Worm (Caenorhabditis elegans) whole organism, early embryonic: ENCODE results near the gene K09C8.7.

Source experiments
- B0310.2 ChIP-seq: sonication (generic microtip); optimal IDR thresholded peaks from 2 replicates; lab custom pipeline; 2016; ENCODE audit warnings: mild to moderate bottlenecking, missing genetic modification characterization, missing compliant biosample characterization
- F13C5.2 ChIP-seq: sonication (generic microtip); optimal IDR thresholded peaks from 2 replicates; lab custom pipeline; 2017; ENCODE audit warnings: mild to moderate bottlenecking, missing genetic modification characterization, inconsistent platforms, missing compliant biosample characterization
- aly-1 ChIP-seq: sonication (generic microtip); optimal IDR thresholded peaks from 2 replicates; lab custom pipeline; 2016; ENCODE audit warnings: missing genetic modification characterization, missing compliant biosample characterization
- ama-1 ChIP-seq: fragments of 150-350 bp; optimal IDR thresholded peaks from 2 replicates; lab custom pipeline; 2014
- ceh-13 ChIP-seq: fragments of 200-800 bp; sonication (Bioruptor generic); optimal IDR thresholded peaks from 2 replicates; lab custom pipeline; 2018; ENCODE audit warnings: mild to moderate bottlenecking, missing genetic modification characterization, missing compliant biosample characterization
- ceh-36 ChIP-seq: sonication (generic microtip); optimal IDR thresholded peaks from 2 replicates; lab custom pipeline; 2016; ENCODE audit warnings: missing genetic modification characterization, inconsistent platforms, missing compliant biosample characterization
- ets-7 ChIP-seq: sonication (generic microtip); optimal IDR thresholded peaks from 2 replicates; lab custom pipeline; 2016; ENCODE audit warnings: missing genotype, missing genetic modification characterization, missing compliant biosample characterization
- flt-1 ChIP-seq: fragments of 200-800 bp; sonication (Bioruptor generic); IDR thresholded peaks from 2 replicates; pipeline ENCODE4 v1.3.6; 2022; ENCODE audit warnings: missing genetic modification characterization, missing compliant biosample characterization
- hmbx-1 ChIP-seq: sonication (generic microtip); optimal IDR thresholded peaks from 2 replicates; lab custom pipeline; 2016; ENCODE audit warnings: mild to moderate bottlenecking, missing genetic modification characterization, missing compliant biosample characterization
- hmg-4 ChIP-seq: fragments of 200-800 bp; sonication (Bioruptor generic); optimal IDR thresholded peaks from 2 replicates; lab custom pipeline; 2018; ENCODE audit warnings: mild to moderate bottlenecking, missing genetic modification characterization, missing compliant biosample characterization
- hnd-1 ChIP-seq: sonication (generic microtip); optimal IDR thresholded peaks from 2 replicates; lab custom pipeline; 2016; ENCODE audit warnings: missing genetic modification characterization, missing compliant biosample characterization
- pes-1 ChIP-seq: fragments of 200-800 bp; sonication (Bioruptor generic); IDR thresholded peaks from 2 replicates; pipeline ENCODE4 v1.3.6; 2022; ENCODE audit warnings: missing genetic modification reagents, missing genetic modification characterization, missing compliant biosample characterization
- scrt-1 ChIP-seq: fragments of 200-800 bp; sonication (Bioruptor generic); IDR thresholded peaks from 2 replicates; pipeline ENCODE4 v1.3.6; 2022; ENCODE audit warnings: missing genetic modification characterization, missing compliant biosample characterization
- sea-1 ChIP-seq: fragments of 200-800 bp; sonication (Bioruptor generic); conservative IDR thresholded peaks from 2 replicates; pipeline ENCODE4 v1.3.6; 2022; ENCODE audit warnings: missing genetic modification characterization, missing compliant biosample characterization
- tbx-11 ChIP-seq: fragments of 200-800 bp; sonication (Bioruptor generic); IDR thresholded peaks from 2 replicates; pipeline ENCODE4 v1.3.6; 2022; ENCODE audit warnings: missing genetic modification characterization, missing compliant biosample characterization
- tbx-37 ChIP-seq: fragments of 200-800 bp; sonication (Bioruptor generic); conservative IDR thresholded peaks from 2 replicates; pipeline ENCODE4 v1.3.6; 2022; ENCODE audit warnings: missing genetic modification reagents, missing genetic modification characterization, missing compliant biosample characterization
- tra-4 ChIP-seq: sonication (generic microtip); optimal IDR thresholded peaks from 2 replicates; lab custom pipeline; 2017; ENCODE audit warnings: missing genetic modification characterization, missing compliant biosample characterization

The K09C8.7 gene

DNA sequence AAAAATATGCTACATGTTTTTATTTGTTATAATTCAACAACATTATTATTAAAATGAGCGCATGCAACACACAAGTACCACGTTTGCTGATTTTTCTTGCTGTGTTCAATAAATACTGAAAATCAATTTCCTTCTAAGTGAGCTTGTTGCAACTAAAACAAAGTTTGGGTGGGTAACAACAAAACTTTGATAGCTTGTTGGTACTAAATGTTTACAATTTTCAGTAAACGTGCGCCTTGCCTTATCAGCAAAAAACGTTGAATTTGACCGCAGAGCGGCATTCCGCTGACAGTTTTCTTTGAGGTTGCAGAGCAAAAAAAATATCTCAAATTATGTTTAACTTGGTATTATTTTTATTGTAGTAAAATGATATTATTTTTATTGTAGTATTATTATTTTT lies 30.2 kb upstream of the K09C8.7 start:
- no peak for TF ChIP-seq hmg-4 (GFP tag; lab: Kevin White, UChicago)
- no peak for TF ChIP-seq ceh-13 (GFP tag; lab: Kevin White, UChicago)
- no peak for TF ChIP-seq aly-1
- TF ChIP-seq scrt-1 (GFP tag; lab: Robert Waterston, UW): no peak
- TF ChIP-seq tbx-11 (GFP tag; lab: Robert Waterston, UW): no peak
- TF ChIP-seq ceh-36 (tag; lab: Kevin White, UChicago): no peak

DNA sequence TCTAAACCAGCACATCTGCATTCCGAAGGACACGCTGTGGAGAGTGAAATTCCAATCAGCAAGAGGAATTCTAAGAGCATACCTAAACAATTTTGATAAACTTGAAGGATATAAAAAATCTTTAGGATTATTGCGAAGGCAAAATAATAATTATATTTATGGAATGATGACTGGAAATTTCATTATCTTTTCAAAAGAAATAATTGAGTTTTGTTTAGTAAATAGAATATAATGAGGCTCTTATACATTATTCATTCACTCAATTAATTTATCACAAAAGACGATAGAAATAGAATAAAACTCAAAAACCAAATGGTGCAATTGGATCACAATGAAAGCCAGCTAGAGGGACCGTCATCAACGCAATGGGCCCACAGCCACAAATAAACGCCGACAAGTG lies 28.0 kb upstream of the K09C8.7 start, which contains the start of gene pxn-2:
TSS of gene pxn-2 (minus strand) at position 101 of the 400 bp plus-strand sequence.
- no peak for TF ChIP-seq sea-1 (GFP tag; lab: Robert Waterston, UW)
- TF ChIP-seq ets-7 (tag; lab: Kevin White, UChicago): no peak
- TF ChIP-seq ceh-13 (GFP tag; lab: Kevin White, UChicago): no peak
- TF ChIP-seq pes-1: no peak

DNA sequence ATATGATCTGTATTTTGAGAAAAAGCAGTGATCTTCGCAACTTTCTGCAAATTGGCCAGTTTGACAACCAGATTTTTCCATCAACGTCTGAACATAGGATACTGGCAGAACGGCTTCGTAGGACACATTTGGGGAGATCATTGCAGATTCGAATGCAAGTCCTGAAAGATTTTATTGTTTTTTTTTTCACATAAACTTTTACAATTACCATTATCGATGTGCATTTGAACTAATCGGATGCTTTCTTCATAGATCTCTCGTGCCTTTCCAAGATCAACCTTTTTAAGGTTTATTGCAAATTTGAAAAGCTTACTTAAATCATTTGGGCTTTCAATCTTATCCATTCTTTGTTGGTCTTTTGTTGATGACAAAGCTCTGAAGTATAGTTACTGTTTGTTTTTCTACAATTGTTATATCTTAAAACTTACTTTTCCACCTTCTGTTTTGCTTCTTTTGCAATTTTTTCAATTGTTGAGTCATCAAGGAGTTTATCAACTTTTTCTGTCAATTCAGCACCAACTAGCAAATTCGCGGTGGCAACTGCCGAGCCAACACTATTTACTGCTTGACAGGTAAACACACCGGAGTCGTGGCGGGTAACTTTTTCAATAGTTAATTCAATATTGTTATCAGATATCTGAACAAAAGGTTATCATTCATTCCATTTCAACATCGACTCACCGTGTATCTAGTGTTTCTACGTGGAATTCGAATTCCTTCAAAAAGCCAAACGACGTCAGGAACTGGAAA lies 25.4 kb upstream of the K09C8.7 start:
- TF ChIP-seq scrt-1 (GFP tag; lab: Robert Waterston, UW) (no peak), tbx-37 (GFP tag; lab: Robert Waterston, UW) (no peak), F13C5.2 (no peak), hmg-4 (GFP tag; lab: Kevin White, UChicago) (no peak), ceh-13 (GFP tag; lab: Kevin White, UChicago) (no peak), hnd-1 (tag; lab: Kevin White, UChicago) (no peak), aly-1 (no peak), ets-7 (tag; lab: Kevin White, UChicago) (no peak), ceh-36 (tag; lab: Kevin White, UChicago) (no peak), flt-1 (GFP tag; lab: Robert Waterston, UW) (no peak), pes-1 (no peak), B0310.2 (tag; lab: Kevin White, UChicago) (no peak), tbx-11 (GFP tag; lab: Robert Waterston, UW) (no peak), ama-1 (lab: Kevin White, UChicago) (no peak), hmbx-1 (tag; lab: Kevin White, UChicago) (no peak), sea-1 (GFP tag; lab: Robert Waterston, UW) (no peak), tra-4 (tag; lab: Kevin White, UChicago) (no peak)

- TF ChIP-seq ama-1 (lab: Kevin White, UChicago): no peak
- TF ChIP-seq hmg-4 (GFP tag; lab: Kevin White, UChicago): no peak
- TF ChIP-seq ceh-36 (tag; lab: Kevin White, UChicago): no peak
- TF ChIP-seq ets-7 (tag; lab: Kevin White, UChicago): no peak
- TF ChIP-seq tra-4 (tag; lab: Kevin White, UChicago): no peak
- TF ChIP-seq B0310.2 (tag; lab: Kevin White, UChicago): no peak
- TF ChIP-seq scrt-1 (GFP tag; lab: Robert Waterston, UW): no peak
- TF ChIP-seq aly-1: no peak
These were observed 19.9 kb upstream of the K09C8.7 start for ce11 chrX:10971118-10971517.

DNA sequence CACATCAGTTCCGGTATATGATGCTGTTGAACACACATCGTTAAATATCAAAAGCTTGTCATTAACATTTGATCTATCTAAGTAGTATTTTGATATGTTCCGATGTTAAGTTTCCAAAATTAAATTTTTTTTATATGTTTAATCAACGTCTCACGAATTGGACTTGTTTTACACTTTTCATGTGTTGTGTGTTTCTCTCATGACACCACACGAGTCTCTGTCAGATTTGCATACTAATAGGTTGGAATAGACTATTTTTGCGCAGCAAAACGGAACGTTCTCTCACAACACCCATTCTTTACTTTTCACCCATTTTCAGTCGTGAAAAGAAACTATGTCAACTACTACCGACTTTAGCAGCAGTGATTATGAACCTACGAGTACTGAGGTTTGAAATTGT lies 19.4 kb upstream of the K09C8.7 start, which contains the start of gene K09C8.8:
TSS of gene K09C8.8 (plus strand) at position 301 of the 400 bp plus-strand sequence.
- TF ChIP-seq aly-1: no peak
- TF ChIP-seq sea-1 (GFP tag; lab: Robert Waterston, UW): no peak
- TF ChIP-seq ceh-13 (GFP tag; lab: Kevin White, UChicago): no peak
- TF ChIP-seq B0310.2 (tag; lab: Kevin White, UChicago): no peak
- TF ChIP-seq ceh-36 (tag; lab: Kevin White, UChicago): no peak
- no peak for TF ChIP-seq hnd-1 (tag; lab: Kevin White, UChicago)
- TF ChIP-seq tbx-37 (GFP tag; lab: Robert Waterston, UW): no peak
- no peak for TF ChIP-seq scrt-1 (GFP tag; lab: Robert Waterston, UW)
- no peak for TF ChIP-seq ama-1 (lab: Kevin White, UChicago)
- no peak for TF ChIP-seq hmg-4 (GFP tag; lab: Kevin White, UChicago)
- no peak for TF ChIP-seq flt-1 (GFP tag; lab: Robert Waterston, UW)

DNA sequence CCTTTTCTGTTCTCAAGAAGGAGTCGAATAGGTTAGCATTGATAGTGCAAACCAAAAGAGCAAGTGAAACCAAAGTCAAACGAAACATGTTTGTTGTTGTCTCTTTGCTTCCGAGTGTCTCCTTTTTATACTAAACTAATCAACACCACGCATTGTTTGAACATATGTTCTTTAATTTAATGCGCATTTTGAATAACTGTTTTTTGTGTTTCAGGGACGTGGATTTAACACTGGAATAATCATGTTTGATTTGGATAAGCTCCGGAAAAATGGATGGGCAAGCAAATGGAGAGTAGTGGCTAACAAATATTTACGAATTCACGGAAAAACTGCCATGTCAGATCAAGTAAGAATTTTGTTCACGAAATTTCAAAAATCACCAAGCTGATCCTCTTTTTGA lies 16.5 kb upstream of the K09C8.7 start, which contains the start of gene K09C8.9:
TSS of gene K09C8.9 (minus strand) at position 101 of the 400 bp plus-strand sequence.
- TF ChIP-seq sea-1 (GFP tag; lab: Robert Waterston, UW) (no peak), F13C5.2 (no peak), hmbx-1 (tag; lab: Kevin White, UChicago) (no peak), tbx-37 (GFP tag; lab: Robert Waterston, UW) (no peak), flt-1 (GFP tag; lab: Robert Waterston, UW) (no peak), tbx-11 (GFP tag; lab: Robert Waterston, UW) (no peak), pes-1 (no peak), hmg-4 (GFP tag; lab: Kevin White, UChicago) (no peak), ama-1 (lab: Kevin White, UChicago) (no peak), tra-4 (tag; lab: Kevin White, UChicago) (no peak), hnd-1 (tag; lab: Kevin White, UChicago) (no peak), ceh-36 (tag; lab: Kevin White, UChicago) (no peak), ceh-13 (GFP tag; lab: Kevin White, UChicago) (no peak), scrt-1 (GFP tag; lab: Robert Waterston, UW) (no peak), ets-7 (tag; lab: Kevin White, UChicago) (no peak), aly-1 (no peak), B0310.2 (tag; lab: Kevin White, UChicago) (no peak)

DNA sequence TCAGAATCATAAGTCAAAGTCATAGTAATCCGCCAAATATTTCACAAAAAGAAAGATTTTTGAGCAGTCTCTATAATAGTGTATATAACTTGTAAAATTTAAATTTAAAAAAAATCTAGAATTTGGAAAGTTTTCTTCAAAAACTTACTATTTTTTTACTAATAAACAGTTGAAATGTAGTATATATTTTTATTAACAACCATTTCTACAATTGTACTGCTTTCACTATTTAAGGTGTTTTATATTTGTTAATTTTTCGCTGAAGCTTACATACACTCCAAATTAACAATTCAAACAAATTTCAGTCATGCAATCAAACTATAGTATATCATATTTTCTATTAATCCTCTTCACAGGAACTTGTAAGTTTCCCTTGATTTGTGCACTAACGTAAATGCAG lies 15.1 kb upstream of the K09C8.7 start, which contains the start of gene lge-1:
TSS of gene lge-1 (plus strand) at position 301 of the 400 bp plus-strand sequence.
- TF ChIP-seq ceh-13 (GFP tag; lab: Kevin White, UChicago): no peak
- no peak for TF ChIP-seq ets-7 (tag; lab: Kevin White, UChicago)
- no peak for TF ChIP-seq ama-1 (lab: Kevin White, UChicago)
- no peak for TF ChIP-seq ceh-36 (tag; lab: Kevin White, UChicago)
- TF ChIP-seq tra-4 (tag; lab: Kevin White, UChicago): no peak
- no peak for TF ChIP-seq tbx-11 (GFP tag; lab: Robert Waterston, UW)
- no peak for TF ChIP-seq aly-1
- TF ChIP-seq pes-1: no peak
- TF ChIP-seq hmg-4 (GFP tag; lab: Kevin White, UChicago): no peak
- no peak for TF ChIP-seq hmbx-1 (tag; lab: Kevin White, UChicago)
- no peak for TF ChIP-seq flt-1 (GFP tag; lab: Robert Waterston, UW)
- no peak for TF ChIP-seq hnd-1 (tag; lab: Kevin White, UChicago)
- TF ChIP-seq B0310.2 (tag; lab: Kevin White, UChicago): no peak
